Worm (Caenorhabditis elegans) whole organism, L3 larva: ENCODE data around the gene nas-28.

Experiments used
- ZK546.5 ChIP-seq: sonication (generic microtip); optimal IDR thresholded peaks from 2 replicates; lab custom pipeline; 2017; ENCODE audit warnings: missing biosample characterization, missing genetic modification characterization
- ceh-9 ChIP-seq: sonication (generic microtip); optimal IDR thresholded peaks from 2 replicates; lab custom pipeline; 2018; ENCODE audit warnings: missing biosample characterization, missing genetic modification characterization
- daf-12 ChIP-seq: fragments of 150-350 bp; optimal IDR thresholded peaks from 2 replicates; lab custom pipeline; 2014; ENCODE audit warnings: missing biosample characterization, missing genetic modification reagents, missing genetic modification characterization
- elt-3 ChIP-seq, 3 experiments: fragments of 150-350 bp in 1 of 3; sonication (generic microtip) in 2 of 3; optimal IDR thresholded peaks; 2 replicates in 2 of 3; 4 replicates in 1 of 3; lab custom pipeline; 2014 to 2017; ENCODE audit warnings: missing biosample characterization in 3 of 3, missing genetic modification characterization in 3 of 3
- lin-39 ChIP-seq: fragments of 150-350 bp; optimal IDR thresholded peaks from 2 replicates; lab custom pipeline; 2018; ENCODE audit warnings: missing biosample characterization, missing genetic modification reagents, missing genetic modification characterization
- nhr-237 ChIP-seq: fragments of 150-350 bp; optimal IDR thresholded peaks from 2 replicates; lab custom pipeline; 2014; ENCODE audit warnings: missing biosample characterization, missing genetic modification characterization
- nhr-76 ChIP-seq: fragments of 150-350 bp; sonication (generic microtip); optimal IDR thresholded peaks from 5 replicates; lab custom pipeline; 2014; ENCODE audit warnings: missing biosample characterization, missing genetic modification characterization
- pha-4 ChIP-seq: fragments of 150-350 bp; optimal IDR thresholded peaks from 2 replicates; lab custom pipeline; 2014; ENCODE audit warnings: missing biosample characterization, missing genetic modification reagents, missing genetic modification characterization
- snpc-4 ChIP-seq: fragments of 150-350 bp; optimal IDR thresholded peaks from 2 replicates; lab custom pipeline; 2014; ENCODE audit warnings: missing biosample characterization, missing genetic modification characterization
- tbx-2 ChIP-seq: sonication (generic microtip); optimal IDR thresholded peaks from 2 replicates; lab custom pipeline; 2016; ENCODE audit warnings: mild to moderate bottlenecking, missing genetic modification characterization, missing compliant biosample characterization
- ztf-11 ChIP-seq: fragments of 150-350 bp; optimal IDR thresholded peaks from 2 replicates; lab custom pipeline; 2014; ENCODE audit warnings: missing biosample characterization, missing genetic modification characterization

ce11 chrIII:6230870-6231269 lies 47.9 kb upstream of the nas-28 start, which contains the start of gene esyt-2:
- no peak for TF ChIP-seq nhr-237 (tag; lab: Kevin White, UChicago)
- TF ChIP-seq pha-4 (tag; lab: Kevin White, UChicago), result no peak
- TF ChIP-seq ztf-11 (tag; lab: Kevin White, UChicago), result no peak
- TF ChIP-seq elt-3 (tag; optimal IDR thresholded peaks at IDR 0.05; lab: Kevin White, UChicago), result no peak
- TF ChIP-seq nhr-76 (tag; lab: Kevin White, UChicago), result no peak
- TF ChIP-seq daf-12 (tag; lab: Kevin White, UChicago), result no peak
- no peak for TF ChIP-seq snpc-4 (tag; lab: Kevin White, UChicago)
- TF ChIP-seq lin-39, result no peak
- TF ChIP-seq ceh-9 (tag; lab: Kevin White, UChicago), result no peak
- TF ChIP-seq tbx-2, result no peak
- no peak for TF ChIP-seq ZK546.5 (tag; lab: Kevin White, UChicago)
